Fruit fly (Drosophila melanogaster) whole organism, adult: Measurements from ENCODE around the gene CG13318.

ENCODE experiments used
- CG11617 ChIP-seq: fragments of 200-800 bp; sonication (Bioruptor generic); optimal IDR thresholded peaks from 2 replicates; lab custom pipeline; 2017; ENCODE audit warnings: mild to moderate bottlenecking, missing biosample characterization, missing genetic modification reagents, missing genetic modification characterization
- CG12768 ChIP-seq: fragments of 200-800 bp; sonication (Bioruptor generic); optimal IDR thresholded peaks from 2 replicates; lab custom pipeline; 2017; ENCODE audit warnings: missing biosample characterization, missing genetic modification characterization, mild to moderate bottlenecking, moderate library complexity, missing genetic modification reagents
- CG14711 ChIP-seq: fragments of 200-800 bp; sonication (Bioruptor generic); optimal IDR thresholded peaks from 2 replicates; lab custom pipeline; 2018; ENCODE audit warnings: missing biosample characterization, mild to moderate bottlenecking, missing genetic modification characterization, moderate library complexity
- CG1620 ChIP-seq: fragments of 200-800 bp; sonication (Bioruptor generic); optimal IDR thresholded peaks from 2 replicates; lab custom pipeline; 2016; ENCODE audit warnings: missing biosample characterization, missing genetic modification characterization
- CG33017 ChIP-seq: fragments of 200-800 bp; sonication (Bioruptor generic); optimal IDR thresholded peaks from 2 replicates; lab custom pipeline; 2018; ENCODE audit warnings: missing biosample characterization, mild to moderate bottlenecking, missing genetic modification characterization, moderate library complexity
- CG5204 ChIP-seq: fragments of 200-800 bp; sonication (Bioruptor generic); optimal IDR thresholded peaks from 2 replicates; lab custom pipeline; 2016; ENCODE audit warnings: missing biosample characterization, missing genetic modification characterization
- CG7045 ChIP-seq: fragments of 200-800 bp; sonication (Bioruptor generic); optimal IDR thresholded peaks from 2 replicates; lab custom pipeline; 2017; ENCODE audit warnings: missing biosample characterization, mild to moderate bottlenecking, missing genetic modification characterization
- CG7101 ChIP-seq: fragments of 200-800 bp; sonication (Bioruptor generic); optimal IDR thresholded peaks from 2 replicates; lab custom pipeline; 2018; ENCODE audit warnings: missing biosample characterization, mild to moderate bottlenecking, missing genetic modification characterization, moderate library complexity
- Clk ChIP-seq: fragments of 200-800 bp; sonication (Bioruptor generic); optimal IDR thresholded peaks from 2 replicates; lab custom pipeline; 2017; ENCODE audit warnings: missing biosample characterization, missing genetic modification characterization
- Crg-1 ChIP-seq: fragments of 200-800 bp; sonication (Bioruptor generic); optimal IDR thresholded peaks from 2 replicates; lab custom pipeline; 2016; ENCODE audit warnings: missing biosample characterization, missing genetic modification characterization
- Hr96 ChIP-seq: fragments of 200-800 bp; sonication (Bioruptor generic); optimal IDR thresholded peaks from 2 replicates; lab custom pipeline; 2016; ENCODE audit warnings: missing biosample characterization, missing genetic modification characterization
- Mnt ChIP-seq: fragments of 200-800 bp; sonication (Bioruptor generic); optimal IDR thresholded peaks from 2 replicates; lab custom pipeline; 2016; ENCODE audit warnings: missing biosample characterization, mild to moderate bottlenecking, missing genetic modification characterization
- bab1 ChIP-seq: fragments of 200-800 bp; sonication (Bioruptor generic); optimal IDR thresholded peaks from 3 replicates; lab custom pipeline; 2019; ENCODE audit warnings: missing biosample characterization, mild to moderate bottlenecking, missing genetic modification characterization, moderate library complexity
- cic ChIP-seq: fragments of 200-800 bp; sonication (Bioruptor generic); optimal IDR thresholded peaks from 2 replicates; lab custom pipeline; 2017; ENCODE audit warnings: missing biosample characterization, mild to moderate bottlenecking, missing genetic modification characterization, moderate library complexity
- cnc ChIP-seq, 2 experiments: fragments of >200 bp; optimal IDR thresholded peaks; 2 replicates each; lab custom pipeline; 2017
- kay ChIP-seq: fragments of 200-800 bp; sonication (Bioruptor generic); peaks from one replicate; lab custom pipeline; 2016; ENCODE audit warnings: missing biosample characterization, missing genetic modification characterization, borderline replicate concordance
- ovo ChIP-seq: fragments of 200-800 bp; sonication (Bioruptor generic); optimal IDR thresholded peaks from 2 replicates; lab custom pipeline; 2016; ENCODE audit warnings: missing biosample characterization, missing genetic modification characterization
- pad ChIP-seq: fragments of 200-800 bp; sonication (Bioruptor generic); optimal IDR thresholded peaks from 3 replicates; lab custom pipeline; 2017; ENCODE audit warnings: missing biosample characterization, missing genetic modification characterization, mild to moderate bottlenecking, moderate library complexity, missing genetic modification reagents
- tj ChIP-seq: fragments of 200-800 bp; sonication (Bioruptor generic); optimal IDR thresholded peaks from 3 replicates; lab custom pipeline; 2017; ENCODE audit warnings: missing biosample characterization, mild to moderate bottlenecking, missing genetic modification characterization, moderate library complexity
- toe ChIP-seq: fragments of 200-800 bp; sonication (Bioruptor generic); optimal IDR thresholded peaks from 2 replicates; lab custom pipeline; 2016; ENCODE audit warnings: missing biosample characterization, missing genetic modification characterization

CG13318 gene

dm6 chr3R:8814029-8814647, 41.6 kb upstream of the CG13318 start:
- TF ChIP-seq CG11617 (GFP tag; lab: Kevin White, UChicago) (no peak), CG7045 (GFP tag; lab: Kevin White, UChicago) (no peak), CG33017 (tag; lab: Kevin White, UChicago) (no peak), kay (GFP tag; lab: Kevin White, UChicago) (peak; percentile 76), Crg-1 (no peak), CG5204 (GFP tag; lab: Kevin White, UChicago) (no peak), Clk (GFP tag; lab: Kevin White, UChicago) (no peak), toe (GFP tag; lab: Kevin White, UChicago) (no peak), tj (peak; percentile 89), CG12768 (GFP tag; lab: Kevin White, UChicago) (no peak), cic (GFP tag; lab: Kevin White, UChicago) (peak; percentile 20), pad (no peak), cnc (optimal IDR thresholded peaks at IDR 0.05; lab: Kevin White, UChicago) (no peak), ovo (GFP tag; lab: Kevin White, UChicago) (no peak), Hr96 (GFP tag; lab: Kevin White, UChicago) (no peak), CG14711 (tag; lab: Kevin White, UChicago) (no peak), CG1620 (GFP tag; lab: Kevin White, UChicago) (no peak), CG7101 (tag; lab: Kevin White, UChicago) (no peak), Mnt (GFP tag; lab: Kevin White, UChicago) (peak; percentile 66), bab1 (peak; percentile 2)

- TF ChIP-seq CG11617 (GFP tag; lab: Kevin White, UChicago), result no peak
- no peak for TF ChIP-seq pad
- TF ChIP-seq CG12768 (GFP tag; lab: Kevin White, UChicago), result no peak
- no peak for TF ChIP-seq cic (GFP tag; lab: Kevin White, UChicago)
- no peak for TF ChIP-seq Crg-1
- no peak for TF ChIP-seq bab1
- no peak for TF ChIP-seq Hr96 (GFP tag; lab: Kevin White, UChicago)
- TF ChIP-seq Mnt (GFP tag; lab: Kevin White, UChicago), result no peak
- peak; percentile 50 for TF ChIP-seq tj
These were observed 40.7 kb upstream of the CG13318 start, which contains the start of gene CG9837 for dm6 chr3R:8813164-8813629. CG9837 (minus strand) TSS chr3R:8813579.

- no peak for TF ChIP-seq CG33017 (tag; lab: Kevin White, UChicago)
- TF ChIP-seq tj, result peak; percentile 94
- TF ChIP-seq CG7045 (GFP tag; lab: Kevin White, UChicago), result peak; percentile 9
- TF ChIP-seq CG14711 (tag; lab: Kevin White, UChicago), result peak; percentile 12
- peak; percentile 81 for TF ChIP-seq kay (GFP tag; lab: Kevin White, UChicago)
- no peak for TF ChIP-seq Crg-1
These were observed 40.0 kb upstream of the CG13318 start for dm6 chr3R:8812342-8812966.

- TF ChIP-seq Mnt (GFP tag; lab: Kevin White, UChicago) (peak; percentile 45), cnc (optimal IDR thresholded peaks at IDR 0.05; lab: Kevin White, UChicago) (no peak), pad (peak; percentile 74), bab1 (peak; percentile 43), CG33017 (tag; lab: Kevin White, UChicago) (peak; percentile 94), CG1620 (GFP tag; lab: Kevin White, UChicago) (no peak), CG7101 (tag; lab: Kevin White, UChicago) (peak; percentile 91), cic (GFP tag; lab: Kevin White, UChicago) (peak; percentile 79), toe (GFP tag; lab: Kevin White, UChicago) (peak; percentile 42), Crg-1 (peak; percentile 68), CG5204 (GFP tag; lab: Kevin White, UChicago) (no peak), Hr96 (GFP tag; lab: Kevin White, UChicago) (peak; percentile 56), tj (no peak), Clk (GFP tag; lab: Kevin White, UChicago) (peak; percentile 65), kay (GFP tag; lab: Kevin White, UChicago) (peak; percentile 92), ovo (GFP tag; lab: Kevin White, UChicago) (peak; percentile 31), CG7045 (GFP tag; lab: Kevin White, UChicago) (peak; percentile 91), CG14711 (tag; lab: Kevin White, UChicago) (peak; percentile 86), CG11617 (GFP tag; lab: Kevin White, UChicago) (peak; percentile 70), CG12768 (GFP tag; lab: Kevin White, UChicago) (peak; percentile 81)
These were observed 38.9 kb upstream of the CG13318 start for dm6 chr3R:8811323-8811936.

dm6 chr3R:8810397-8811184, 38.1 kb upstream of the CG13318 start:
- TF ChIP-seq CG14711 (tag; lab: Kevin White, UChicago), result peak; percentile 57
- peak; percentile 65 for TF ChIP-seq tj
- peak; percentile 70 for TF ChIP-seq CG1620 (GFP tag; lab: Kevin White, UChicago)
- TF ChIP-seq Mnt (GFP tag; lab: Kevin White, UChicago), result peak; percentile 91
- peak; percentile 93 for TF ChIP-seq CG12768 (GFP tag; lab: Kevin White, UChicago)
- TF ChIP-seq CG5204 (GFP tag; lab: Kevin White, UChicago), result no peak
- no peak for TF ChIP-seq Hr96 (GFP tag; lab: Kevin White, UChicago)
- peak; percentile 80 for TF ChIP-seq CG7045 (GFP tag; lab: Kevin White, UChicago)
- peak; percentile 56 for TF ChIP-seq toe (GFP tag; lab: Kevin White, UChicago)
- TF ChIP-seq Clk (GFP tag; lab: Kevin White, UChicago), result peak; percentile 42
- TF ChIP-seq CG7101 (tag; lab: Kevin White, UChicago), result peak; percentile 87
- TF ChIP-seq Crg-1, result peak; percentile 94
- TF ChIP-seq kay (GFP tag; lab: Kevin White, UChicago), result peak; percentile 98
- TF ChIP-seq pad, result peak; percentile 70
- peak; percentile 84 for TF ChIP-seq CG11617 (GFP tag; lab: Kevin White, UChicago)
- peak; percentile 98 for TF ChIP-seq cic (GFP tag; lab: Kevin White, UChicago)
- TF ChIP-seq CG33017 (tag; lab: Kevin White, UChicago), result peak; percentile 91
- TF ChIP-seq ovo (GFP tag; lab: Kevin White, UChicago), result peak; percentile 93
- TF ChIP-seq cnc (optimal IDR thresholded peaks at IDR 0.05; lab: Kevin White, UChicago), result no peak
- peak; percentile 57 for TF ChIP-seq bab1
